Worm (Caenorhabditis elegans) whole organism, L1 larva: ENCODE data around the gene C25F9.13.
A peak's percentile ranks its signal among the peaks of the same experiment; 100 is the strongest.

ENCODE experiments used
- C04F5.9 ChIP-seq: sonication (generic microtip); optimal IDR thresholded peaks from 2 replicates; lab custom pipeline; 2016; ENCODE audit warnings: missing genetic modification characterization, missing compliant biosample characterization
- tlp-1 ChIP-seq: fragments of 150-350 bp; optimal IDR thresholded peaks from 2 replicates; lab custom pipeline; 2014; ENCODE audit warnings: missing biosample characterization, missing genetic modification characterization

- TF ChIP-seq C04F5.9 (no peak), tlp-1 (tag; lab: Kevin White, UChicago) (peak; percentile 62)
Observed at ce11 chrV:19401429-19401828, 2.6 kb upstream of the C25F9.13 start.
